Worm (Caenorhabditis elegans) whole organism, late embryonic: ENCODE data around the gene C01B10.3.

Experiments
- C38D4.7 ChIP-seq: fragments of 200-800 bp; sonication (Bioruptor generic); optimal IDR thresholded peaks from 2 replicates; lab custom pipeline; 2018; ENCODE audit warnings: mild to moderate bottlenecking, missing genetic modification characterization, moderate library complexity, missing compliant biosample characterization
- F13H6.1 ChIP-seq: sonication (generic microtip); optimal IDR thresholded peaks from 2 replicates; lab custom pipeline; 2016; ENCODE audit warnings: missing genetic modification characterization, missing compliant biosample characterization
- K02D7.2 ChIP-seq: sonication (generic microtip); optimal IDR thresholded peaks from 2 replicates; lab custom pipeline; 2017; ENCODE audit warnings: mild to moderate bottlenecking, missing genetic modification characterization, missing compliant biosample characterization
- K09A11.1 ChIP-seq: sonication (generic microtip); optimal IDR thresholded peaks from 2 replicates; lab custom pipeline; 2017; ENCODE audit warnings: antibody characterized with exemption, mild to moderate bottlenecking, missing genetic modification characterization, missing compliant biosample characterization; ENCODE audit not compliant: insufficient read depth
- T23F11.4 ChIP-seq: fragments of 200-800 bp; sonication (Bioruptor generic); optimal IDR thresholded peaks from 2 replicates; lab custom pipeline; 2018; ENCODE audit warnings: mild to moderate bottlenecking, missing genetic modification characterization, missing compliant biosample characterization
- Y22D7AL.16 ChIP-seq: sonication (generic microtip); optimal IDR thresholded peaks from 2 replicates; lab custom pipeline; 2016; ENCODE audit warnings: missing genetic modification characterization, missing compliant biosample characterization
- ahr-1 ChIP-seq: sonication (generic microtip); optimal IDR thresholded peaks from 2 replicates; lab custom pipeline; 2016; ENCODE audit warnings: missing genetic modification characterization, missing compliant biosample characterization
- ceh-18 ChIP-seq: sonication (generic microtip); optimal IDR thresholded peaks from 2 replicates; lab custom pipeline; 2016; ENCODE audit warnings: missing genetic modification characterization, missing compliant biosample characterization
- ceh-2 ChIP-seq: sonication (generic microtip); optimal IDR thresholded peaks from 2 replicates; lab custom pipeline; 2016; ENCODE audit warnings: missing genotype, missing genetic modification characterization, missing compliant biosample characterization
- ceh-22 ChIP-seq: sonication (generic microtip); optimal IDR thresholded peaks from 2 replicates; lab custom pipeline; 2017; ENCODE audit warnings: missing biosample characterization, missing genetic modification characterization
- ceh-24 ChIP-seq: sonication (generic microtip); optimal IDR thresholded peaks from 2 replicates; lab custom pipeline; 2016; ENCODE audit warnings: mild to moderate bottlenecking, missing genetic modification characterization, missing compliant biosample characterization
- ceh-30 ChIP-seq: fragments of 150-350 bp; optimal IDR thresholded peaks from 2 replicates; lab custom pipeline; 2014; ENCODE audit warnings: missing biosample characterization, missing genetic modification characterization
- ceh-31 ChIP-seq: sonication (generic microtip); optimal IDR thresholded peaks from 2 replicates; lab custom pipeline; 2016; ENCODE audit warnings: missing genetic modification characterization, missing compliant biosample characterization
- ceh-34 ChIP-seq: sonication (generic microtip); optimal IDR thresholded peaks from 2 replicates; lab custom pipeline; 2016; ENCODE audit warnings: mild to moderate bottlenecking, missing genetic modification characterization, missing compliant biosample characterization
- ceh-45 ChIP-seq: fragments of 200-800 bp; sonication (Bioruptor generic); IDR thresholded peaks from 2 replicates; pipeline ENCODE4 v1.3.6; 2022; ENCODE audit warnings: missing genetic modification reagents, missing genetic modification characterization, missing compliant biosample characterization
- ceh-9 ChIP-seq: sonication (generic microtip); optimal IDR thresholded peaks from 2 replicates; lab custom pipeline; 2016; ENCODE audit warnings: mild to moderate bottlenecking, missing genetic modification characterization, inconsistent platforms, missing compliant biosample characterization
- che-1 ChIP-seq: sonication (generic microtip); optimal IDR thresholded peaks from 2 replicates; lab custom pipeline; 2016; ENCODE audit warnings: mild to moderate bottlenecking, missing genetic modification characterization, missing compliant biosample characterization
- dmd-4 ChIP-seq: sonication (generic microtip); optimal IDR thresholded peaks from 2 replicates; lab custom pipeline; 2016; ENCODE audit warnings: borderline replicate concordance, missing genetic modification characterization, missing compliant biosample characterization
- elt-4 ChIP-seq: sonication (generic microtip); optimal IDR thresholded peaks from 2 replicates; lab custom pipeline; 2016; ENCODE audit warnings: missing genetic modification characterization, missing compliant biosample characterization
- ets-4 ChIP-seq: sonication (generic microtip); optimal IDR thresholded peaks from 2 replicates; lab custom pipeline; 2016; ENCODE audit warnings: missing genetic modification characterization, missing compliant biosample characterization
- eyg-1 ChIP-seq: sonication (generic microtip); optimal IDR thresholded peaks from 2 replicates; lab custom pipeline; 2016; ENCODE audit warnings: missing genotype, missing genetic modification characterization, missing compliant biosample characterization
- fax-1 ChIP-seq: sonication (generic microtip); optimal IDR thresholded peaks from 2 replicates; lab custom pipeline; 2016; ENCODE audit warnings: missing genotype, missing genetic modification characterization, missing compliant biosample characterization
- gmeb-2 ChIP-seq: sonication (generic microtip); optimal IDR thresholded peaks from 2 replicates; lab custom pipeline; 2016; ENCODE audit warnings: missing genetic modification characterization, inconsistent platforms, missing compliant biosample characterization
- hlh-13 ChIP-seq: fragments of 200-800 bp; sonication (Bioruptor generic); optimal IDR thresholded peaks from 2 replicates; lab custom pipeline; 2018; ENCODE audit warnings: mild to moderate bottlenecking, missing genetic modification characterization, missing compliant biosample characterization
- hlh-15 ChIP-seq: sonication (generic microtip); optimal IDR thresholded peaks from 2 replicates; lab custom pipeline; 2016; ENCODE audit warnings: missing genetic modification characterization, missing compliant biosample characterization
- hlh-30 ChIP-seq: sonication (generic microtip); optimal IDR thresholded peaks from 2 replicates; lab custom pipeline; 2017; ENCODE audit warnings: antibody characterized with exemption, missing genetic modification characterization, missing compliant biosample characterization; ENCODE audit not compliant: insufficient read depth
- hlh-6 ChIP-seq: sonication (generic microtip); optimal IDR thresholded peaks from 2 replicates; lab custom pipeline; 2016; ENCODE audit warnings: missing genotype, missing genetic modification characterization, missing compliant biosample characterization
- hlh-8 ChIP-seq: sonication (generic microtip); optimal IDR thresholded peaks from 2 replicates; lab custom pipeline; 2016; ENCODE audit warnings: missing genotype, missing genetic modification characterization, missing compliant biosample characterization
- lim-6 ChIP-seq: sonication (generic microtip); optimal IDR thresholded peaks from 2 replicates; lab custom pipeline; 2016; ENCODE audit warnings: missing genetic modification characterization, missing compliant biosample characterization
- madf-2 ChIP-seq: sonication (generic microtip); optimal IDR thresholded peaks from 2 replicates; lab custom pipeline; 2017; ENCODE audit warnings: missing genetic modification characterization, missing compliant biosample characterization
- nfya-1 ChIP-seq: sonication (generic microtip); optimal IDR thresholded peaks from 2 replicates; lab custom pipeline; 2017; ENCODE audit warnings: missing genetic modification characterization, mild to moderate bottlenecking, missing compliant biosample characterization, antibody characterized with exemption, moderate library complexity
- nhr-11 ChIP-seq: fragments of 150-350 bp; optimal IDR thresholded peaks from 2 replicates; lab custom pipeline; 2014; ENCODE audit warnings: missing biosample characterization, missing genetic modification characterization
- nhr-232 ChIP-seq: sonication (generic microtip); optimal IDR thresholded peaks from 2 replicates; lab custom pipeline; 2016; ENCODE audit warnings: missing genetic modification characterization, missing compliant biosample characterization
- odd-2 ChIP-seq: sonication (generic microtip); optimal IDR thresholded peaks from 2 replicates; lab custom pipeline; 2017; ENCODE audit warnings: antibody characterized with exemption, mild to moderate bottlenecking, missing genetic modification characterization, missing compliant biosample characterization
- pag-3 ChIP-seq: sonication (generic microtip); optimal IDR thresholded peaks from 2 replicates; lab custom pipeline; 2016; ENCODE audit warnings: missing compliant biosample characterization, missing genetic modification characterization, borderline replicate concordance
- pat-9 ChIP-seq: fragments of 200-800 bp; sonication (Bioruptor generic); optimal IDR thresholded peaks from 2 replicates; lab custom pipeline; 2018; ENCODE audit warnings: mild to moderate bottlenecking, missing genetic modification characterization, moderate library complexity, missing compliant biosample characterization
- pax-1 ChIP-seq: fragments of 150-350 bp; optimal IDR thresholded peaks from 2 replicates; lab custom pipeline; 2014; ENCODE audit warnings: missing biosample characterization, missing genetic modification characterization
- pha-2 ChIP-seq: sonication (generic microtip); optimal IDR thresholded peaks from 2 replicates; lab custom pipeline; 2017; ENCODE audit warnings: mild to moderate bottlenecking, missing genetic modification characterization, missing compliant biosample characterization
- pros-1 ChIP-seq: fragments of 150-350 bp; optimal IDR thresholded peaks from 2 replicates; lab custom pipeline; 2014; ENCODE audit warnings: missing biosample characterization, missing genetic modification reagents, missing genetic modification characterization
- ref-2 ChIP-seq: sonication (generic microtip); optimal IDR thresholded peaks from 2 replicates; lab custom pipeline; 2016; ENCODE audit warnings: missing genetic modification characterization, missing compliant biosample characterization
- rnt-1 ChIP-seq: sonication (generic microtip); optimal IDR thresholded peaks from 2 replicates; lab custom pipeline; 2016; ENCODE audit warnings: missing genetic modification characterization, missing compliant biosample characterization
- sdc-2 ChIP-seq: sonication (generic microtip); optimal IDR thresholded peaks from 2 replicates; lab custom pipeline; 2016; ENCODE audit warnings: missing genotype, missing genetic modification characterization, missing compliant biosample characterization
- sox-2 ChIP-seq: fragments of 200-800 bp; sonication (Bioruptor generic); IDR thresholded peaks from 2 replicates; pipeline ENCODE4 v1.3.6; 2022; ENCODE audit warnings: missing genetic modification reagents, missing genetic modification characterization, missing compliant biosample characterization
- sox-4 ChIP-seq: sonication (generic microtip); optimal IDR thresholded peaks from 2 replicates; lab custom pipeline; 2017; ENCODE audit warnings: mild to moderate bottlenecking, missing genetic modification characterization, inconsistent platforms, missing compliant biosample characterization
- syd-9 ChIP-seq: sonication (generic microtip); optimal IDR thresholded peaks from 2 replicates; lab custom pipeline; 2016; ENCODE audit warnings: mild to moderate bottlenecking, missing genetic modification characterization, moderate library complexity, missing compliant biosample characterization
- tbx-7 ChIP-seq: sonication (generic microtip); optimal IDR thresholded peaks from 2 replicates; lab custom pipeline; 2016; ENCODE audit warnings: missing genotype, missing genetic modification characterization, missing compliant biosample characterization
- ttx-3 ChIP-seq: sonication (generic microtip); optimal IDR thresholded peaks from 2 replicates; lab custom pipeline; 2016; ENCODE audit warnings: missing genetic modification reagents, missing genetic modification characterization, missing compliant biosample characterization
- unc-42 ChIP-seq: sonication (generic microtip); optimal IDR thresholded peaks from 2 replicates; lab custom pipeline; 2016; ENCODE audit warnings: missing genotype, missing genetic modification characterization, missing compliant biosample characterization
- unc-55 ChIP-seq: sonication (generic microtip); optimal IDR thresholded peaks from 2 replicates; lab custom pipeline; 2017; ENCODE audit warnings: missing biosample characterization, missing genetic modification reagents, missing genetic modification characterization
- unc-86 ChIP-seq: sonication (generic microtip); optimal IDR thresholded peaks from 2 replicates; lab custom pipeline; 2016; ENCODE audit warnings: missing genetic modification characterization, missing compliant biosample characterization
- zip-5 ChIP-seq: sonication (generic microtip); optimal IDR thresholded peaks from 2 replicates; lab custom pipeline; 2016; ENCODE audit warnings: missing genetic modification characterization, missing compliant biosample characterization
- ztf-16 ChIP-seq: sonication (generic microtip); optimal IDR thresholded peaks from 2 replicates; lab custom pipeline; 2017; ENCODE audit warnings: missing genetic modification characterization, missing compliant biosample characterization

Gene C01B10.3

ce11 chrIV:6577914-6578313 is 43.2 kb downstream of the C01B10.3 start, which contains the start of gene C43G2.3:
TSS of gene C43G2.3 (plus strand) at chrIV:6578214.
- no peak for TF ChIP-seq ceh-9 (tag; lab: Kevin White, UChicago)
- no peak for TF ChIP-seq gmeb-2 (tag; lab: Kevin White, UChicago)
- no peak for TF ChIP-seq hlh-13
- TF ChIP-seq hlh-15 = no peak
- TF ChIP-seq pag-3 (tag; lab: Kevin White, UChicago) = no peak

ce11 chrIV:6576728-6577101 is 44.4 kb downstream of the C01B10.3 start:
- no peak for TF ChIP-seq pat-9 (tag; lab: Kevin White, UChicago)
- no peak for TF ChIP-seq hlh-13
- TF ChIP-seq rnt-1 (tag; lab: Kevin White, UChicago) = peak; percentile 86
- no peak for TF ChIP-seq hlh-15
- no peak for TF ChIP-seq sox-4
- no peak for TF ChIP-seq hlh-8 (tag; lab: Kevin White, UChicago)
- TF ChIP-seq ceh-45 (GFP tag; lab: Robert Waterston, UW) = no peak
- TF ChIP-seq ceh-22 (tag; lab: Kevin White, UChicago) = peak; percentile 29
- peak; percentile 17 for TF ChIP-seq ceh-18 (tag; lab: Kevin White, UChicago)
- TF ChIP-seq madf-2 (tag; lab: Kevin White, UChicago) = no peak
- TF ChIP-seq unc-55 (GFP tag; lab: Kevin White, UChicago) = peak; percentile 15
- no peak for TF ChIP-seq ceh-2
- no peak for TF ChIP-seq ttx-3
- TF ChIP-seq nhr-232 (tag; lab: Kevin White, UChicago) = no peak
- no peak for TF ChIP-seq Y22D7AL.16 (tag; lab: Kevin White, UChicago)
- TF ChIP-seq lim-6 (tag; lab: Kevin White, UChicago) = no peak
- TF ChIP-seq pax-1 (tag; lab: Kevin White, UChicago) = peak; percentile 50
- peak; percentile 32 for TF ChIP-seq pros-1 (tag; lab: Kevin White, UChicago)
- TF ChIP-seq F13H6.1 = peak; percentile 25
- no peak for TF ChIP-seq nhr-11 (tag; lab: Kevin White, UChicago)
- no peak for TF ChIP-seq fax-1 (tag; lab: Kevin White, UChicago)
- TF ChIP-seq K09A11.1 (tag; lab: Kevin White, UChicago) = no peak
- TF ChIP-seq ztf-16 (tag; lab: Kevin White, UChicago) = no peak
- TF ChIP-seq T23F11.4 = no peak
- no peak for TF ChIP-seq tbx-7 (tag; lab: Kevin White, UChicago)
- TF ChIP-seq ahr-1 (tag; lab: Kevin White, UChicago) = no peak
- TF ChIP-seq ceh-31 = peak; percentile 70
- TF ChIP-seq ref-2 (tag; lab: Kevin White, UChicago) = peak; percentile 39
- no peak for TF ChIP-seq pha-2 (tag; lab: Kevin White, UChicago)
- TF ChIP-seq nfya-1 = peak; percentile 57
- no peak for TF ChIP-seq odd-2 (tag; lab: Kevin White, UChicago)
- TF ChIP-seq syd-9 (tag; lab: Kevin White, UChicago) = no peak
- TF ChIP-seq sdc-2 (tag; lab: Kevin White, UChicago) = no peak
- TF ChIP-seq che-1 = no peak
- no peak for TF ChIP-seq ceh-24 (tag; lab: Kevin White, UChicago)
- no peak for TF ChIP-seq zip-5 (tag; lab: Kevin White, UChicago)
- TF ChIP-seq C38D4.7 (GFP tag; lab: Kevin White, UChicago) = no peak
- no peak for TF ChIP-seq unc-86
- no peak for TF ChIP-seq K02D7.2 (tag; lab: Kevin White, UChicago)
- TF ChIP-seq sox-2 (GFP tag; lab: Robert Waterston, UW) = no peak
- TF ChIP-seq ets-4 = peak; percentile 50
- no peak for TF ChIP-seq eyg-1 (tag; lab: Kevin White, UChicago)
- no peak for TF ChIP-seq elt-4 (tag; lab: Kevin White, UChicago)
- TF ChIP-seq hlh-6 (tag; lab: Kevin White, UChicago) = no peak
- TF ChIP-seq ceh-30 (tag; lab: Kevin White, UChicago) = peak; percentile 23
- TF ChIP-seq unc-42 (tag; lab: Kevin White, UChicago) = no peak
- TF ChIP-seq dmd-4 (tag; lab: Kevin White, UChicago) = no peak
- TF ChIP-seq hlh-30 (tag; lab: Kevin White, UChicago) = no peak
- peak; percentile 55 for TF ChIP-seq ceh-34 (tag; lab: Kevin White, UChicago)
- TF ChIP-seq pag-3 (tag; lab: Kevin White, UChicago) = no peak
